Fruit fly (Drosophila melanogaster): ENCODE data around the gene Dic2.

dm6 chr3R:20464267-20464768, 36.9 kb downstream of the Dic2 start:
- TF ChIP-seq tj (GFP tag; optimal IDR thresholded peaks at IDR 0.05) (no peak), ovo (GFP tag; optimal IDR thresholded peaks at IDR 0.05) (no peak), Hr96 (GFP tag; optimal IDR thresholded peaks at IDR 0.05) (no peak), kay (GFP tag; ENCODE audit: borderline replicate concordance) (no peak), toe (GFP tag; optimal IDR thresholded peaks at IDR 0.05) (no peak), CG33017 (tag; optimal IDR thresholded peaks at IDR 0.05) (no peak), cnc (optimal IDR thresholded peaks at IDR 0.05) (no peak), CG7101 (tag; optimal IDR thresholded peaks at IDR 0.05) (no peak), cic (GFP tag; optimal IDR thresholded peaks at IDR 0.05) (no peak)
